Fruit fly (Drosophila melanogaster) whole organism, prepupa: ENCODE data around the gene ND-B14.5B.

Source experiments
- CG11902 ChIP-seq: fragments of 200-800 bp; sonication (Bioruptor generic); optimal IDR thresholded peaks from 3 replicates; lab custom pipeline; 2016; ENCODE audit warnings: missing biosample characterization, missing genetic modification characterization
- CG34406 ChIP-seq: fragments of 200-800 bp; sonication (Bioruptor generic); optimal IDR thresholded peaks from 3 replicates; lab custom pipeline; 2016; ENCODE audit warnings: missing biosample characterization, missing genetic modification characterization
- CG6163 ChIP-seq: fragments of 200-800 bp; sonication (Bioruptor generic); IDR thresholded peaks from 3 replicates; pipeline ENCODE4 v1.3.6; 2022; ENCODE audit warnings: missing biosample characterization, missing genetic modification characterization
- CG6792 ChIP-seq: fragments of 200-800 bp; sonication (Bioruptor generic); optimal IDR thresholded peaks from 3 replicates; lab custom pipeline; 2016; ENCODE audit warnings: missing biosample characterization, missing genetic modification characterization
- CG6854 ChIP-seq: fragments of 200-800 bp; sonication (Bioruptor generic); optimal IDR thresholded peaks from 2 replicates; lab custom pipeline; 2017; ENCODE audit warnings: missing biosample characterization, mild to moderate bottlenecking, missing genetic modification characterization
- Eip78C ChIP-seq: fragments of 200-800 bp; sonication (Bioruptor generic); peaks from one replicate; lab custom pipeline; 2016; ENCODE audit warnings: missing biosample characterization, missing genetic modification characterization
- Lpt ChIP-seq: fragments of 200-800 bp; sonication (Bioruptor generic); optimal IDR thresholded peaks from 3 replicates; lab custom pipeline; 2016; ENCODE audit warnings: missing biosample characterization, missing genetic modification characterization
- OdsH ChIP-seq: fragments of 200-800 bp; sonication (Bioruptor generic); optimal IDR thresholded peaks from 3 replicates; lab custom pipeline; 2016; ENCODE audit warnings: missing biosample characterization, missing genetic modification characterization
- Sox102F ChIP-seq: fragments of 200-800 bp; sonication (Bioruptor generic); optimal IDR thresholded peaks from 2 replicates; lab custom pipeline; 2016; ENCODE audit warnings: missing biosample characterization, mild to moderate bottlenecking, missing genetic modification characterization
- Sox15 ChIP-seq: fragments of 200-800 bp; sonication (Bioruptor generic); optimal IDR thresholded peaks from 3 replicates; lab custom pipeline; 2016; ENCODE audit warnings: missing biosample characterization, missing genetic modification characterization
- eg ChIP-seq: fragments of 200-800 bp; sonication (Bioruptor generic); IDR thresholded peaks from 3 replicates; pipeline ENCODE4 v1.3.6; 2022; ENCODE audit warnings: missing biosample characterization, missing genetic modification characterization
- vri ChIP-seq: fragments of 200-800 bp; sonication (Bioruptor generic); optimal IDR thresholded peaks from 3 replicates; lab custom pipeline; 2016; ENCODE audit warnings: missing biosample characterization, mild to moderate bottlenecking, missing genetic modification characterization

DNA sequence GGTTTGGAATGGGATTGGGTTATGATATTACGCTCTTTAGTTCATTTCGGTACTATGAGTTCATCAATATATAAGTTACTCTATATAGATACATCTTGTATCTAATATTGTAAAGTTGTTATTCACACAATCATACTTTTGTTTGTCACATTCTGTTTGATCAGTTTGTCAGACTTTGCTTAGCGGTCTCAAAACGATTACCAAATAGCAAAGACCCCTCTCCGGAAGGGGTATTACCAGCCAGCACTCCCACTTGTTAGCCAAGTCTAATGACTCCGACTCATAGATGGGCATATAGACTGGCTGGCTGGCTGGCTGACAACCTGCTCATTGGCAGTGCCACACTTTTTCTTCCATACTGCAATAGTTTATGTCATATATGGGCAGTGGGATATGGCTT lies 31.5 kb downstream of the ND-B14.5B start:
- no peak for TF ChIP-seq Sox102F
- TF ChIP-seq Eip78C, result no peak
- no peak for TF ChIP-seq CG34406 (GFP tag; lab: Kevin White, UChicago)
- no peak for TF ChIP-seq Sox15
- TF ChIP-seq vri (GFP tag; lab: Kevin White, UChicago), result no peak
- no peak for TF ChIP-seq OdsH (GFP tag; lab: Kevin White, UChicago)
- no peak for TF ChIP-seq CG6854 (GFP tag; lab: Kevin White, UChicago)
- TF ChIP-seq CG6792 (GFP tag; lab: Kevin White, UChicago), result no peak
- TF ChIP-seq eg, result no peak
- TF ChIP-seq CG6163 (GFP tag; lab: Robert Waterston, UW), result no peak
- TF ChIP-seq CG11902 (GFP tag; lab: Kevin White, UChicago), result no peak
- TF ChIP-seq Lpt (GFP tag; lab: Kevin White, UChicago), result no peak
